Fruit fly (Drosophila melanogaster): Measurements from ENCODE around the gene CG31687.
"Not testable (repeated sequence)": the region's sequence is repeated elsewhere in the genome, so short reads cannot be mapped to it uniquely, and the experiment has no call there.

CG31687 gene

DNA sequence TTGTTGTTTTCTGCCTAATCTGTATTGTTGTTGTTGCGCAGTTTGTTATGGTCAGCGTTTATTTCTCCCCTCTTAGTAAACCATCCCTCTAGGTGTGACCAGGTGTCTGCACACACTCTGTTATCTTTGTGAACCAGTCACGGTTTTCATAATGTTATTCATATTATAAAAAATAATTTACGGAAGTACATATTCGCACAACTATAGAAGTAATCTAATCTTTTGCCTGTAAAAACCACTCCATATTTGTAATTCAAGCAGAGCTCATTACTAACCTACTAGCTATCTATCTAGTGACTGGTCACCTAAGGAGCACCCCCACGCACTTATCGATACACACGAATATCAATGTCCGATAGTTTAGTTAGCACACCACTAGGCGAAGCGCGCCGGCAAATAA is at the start of gene CG31687, which contains the start of gene CG31683:
Gene CG31687 (plus strand): TSS at position 362 of the 400 bp plus-strand sequence.
Gene CG31683 (minus strand): TSS at position 101 of the 400 bp plus-strand sequence.
- not testable (repeated sequence) for TF ChIP-seq CG15710 (tag; optimal IDR thresholded peaks at IDR 0.05); CG8301 (tag; optimal IDR thresholded peaks at IDR 0.05); CG12605 (GFP tag; IDR thresholded peaks at IDR 0.05)

- no peak for TF ChIP-seq CG8159 (tag; optimal IDR thresholded peaks at IDR 0.05)
- no peak for TF ChIP-seq CG14655 (GFP tag; optimal IDR thresholded peaks at IDR 0.05)
- TF ChIP-seq CG32121 (GFP tag; IDR thresholded peaks at IDR 0.05): peak; percentile 47; the same call in 1 of the 2 replicates
- TF ChIP-seq Ets98B (GFP tag; IDR thresholded peaks at IDR 0.05): 0 out of 2 replicates have a peak, but pooled peaks have one; percentile 16
- no peak for TF ChIP-seq EcR (GFP tag; optimal IDR thresholded peaks at IDR 0.05)
These were observed 49.1 kb upstream of the CG31687 start for dm6 chr2L:20400875-20401274.

dm6 chr2L:20401408-20401807 is 48.6 kb upstream of the CG31687 start:
- TF ChIP-seq D1 (tag; optimal IDR thresholded peaks at IDR 0.05) (no peak), CG10348 (GFP tag; IDR thresholded peaks at IDR 0.05) (no peak), CG14655 (GFP tag; optimal IDR thresholded peaks at IDR 0.05) (peak; percentile 53), CG9948 (tag; optimal IDR thresholded peaks at IDR 0.05) (no peak), CG8301 (tag; optimal IDR thresholded peaks at IDR 0.05) (peak; percentile 6), EcR (GFP tag; optimal IDR thresholded peaks at IDR 0.05) (no peak), Ets98B (GFP tag; IDR thresholded peaks at IDR 0.05) (0 out of 2 replicates have a peak, but pooled peaks have one; percentile 2)

DNA sequence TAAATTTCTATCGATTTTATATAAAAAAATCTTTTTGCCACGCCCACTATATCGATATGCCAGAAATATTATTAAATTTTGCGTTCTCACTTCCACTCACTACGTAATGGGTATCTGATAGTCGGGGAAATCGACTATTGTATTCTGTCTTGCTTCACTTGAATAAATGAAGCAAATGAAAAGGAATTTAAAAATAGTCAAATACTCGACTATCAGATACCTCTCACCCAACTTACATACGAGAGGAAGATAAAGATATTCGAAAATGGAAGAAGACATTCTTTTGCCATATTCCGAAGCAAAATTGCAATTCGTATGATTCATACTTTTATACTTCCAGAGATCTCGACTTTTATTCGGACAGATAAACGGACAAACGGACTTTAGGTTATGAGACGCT is 36.2 kb upstream of the CG31687 start:
- TF ChIP-seq CG8301 (tag; optimal IDR thresholded peaks at IDR 0.05): no peak
- no peak for TF ChIP-seq Pif1B (GFP tag; optimal IDR thresholded peaks at IDR 0.05)
- no peak for TF ChIP-seq EcR (GFP tag; optimal IDR thresholded peaks at IDR 0.05)
- no peak for TF ChIP-seq CG34367 (tag; optimal IDR thresholded peaks at IDR 0.05)
- TF ChIP-seq gl (tag; optimal IDR thresholded peaks at IDR 0.05): no peak
- no peak for TF ChIP-seq CG32121 (GFP tag; IDR thresholded peaks at IDR 0.05)
- TF ChIP-seq CG14655 (GFP tag; optimal IDR thresholded peaks at IDR 0.05): no peak
- no peak for TF ChIP-seq Ets98B (GFP tag; IDR thresholded peaks at IDR 0.05)

dm6 chr2L:20414750-20415211 is 35.2 kb upstream of the CG31687 start, which contains the start of gene CG10947:
Gene CG10947, minus strand, starts transcription at chr2L:20414800.
- TF ChIP-seq Pif1B (GFP tag; optimal IDR thresholded peaks at IDR 0.05) (no peak), Snoo (tag; optimal IDR thresholded peaks at IDR 0.05) (peak; percentile 38), gl (tag; optimal IDR thresholded peaks at IDR 0.05) (no peak), D1 (tag; optimal IDR thresholded peaks at IDR 0.05) (no peak), CG10348 (GFP tag; IDR thresholded peaks at IDR 0.05) (no peak), CG15710 (tag; optimal IDR thresholded peaks at IDR 0.05) (peak; percentile 16), CG8159 (tag; optimal IDR thresholded peaks at IDR 0.05) (no peak), rn (GFP tag; IDR thresholded peaks at IDR 0.05) (no peak), Ets98B (GFP tag; IDR thresholded peaks at IDR 0.05) (0 out of 2 replicates have a peak, but pooled peaks have one; percentile 16), CG4496 (GFP tag; IDR thresholded peaks at IDR 0.05) (peak; percentile 68), Pif1A (GFP tag; optimal IDR thresholded peaks at IDR 0.05) (peak; percentile 6), fd96Ca (GFP tag; IDR thresholded peaks at IDR 0.05) (no peak), CG32121 (GFP tag; IDR thresholded peaks at IDR 0.05) (no peak), CG12605 (GFP tag; IDR thresholded peaks at IDR 0.05) (no peak), CG8301 (tag; optimal IDR thresholded peaks at IDR 0.05) (peak; percentile 9), CG13204 (GFP tag; optimal IDR thresholded peaks at IDR 0.05) (no peak), EcR (GFP tag; optimal IDR thresholded peaks at IDR 0.05) (no peak), CG9948 (tag; optimal IDR thresholded peaks at IDR 0.05) (no peak), CG14655 (GFP tag; optimal IDR thresholded peaks at IDR 0.05) (no peak), CG17806 (tag; optimal IDR thresholded peaks at IDR 0.05) (no peak), CG34367 (tag; optimal IDR thresholded peaks at IDR 0.05) (no peak)

dm6 chr2L:20416754-20417563 is 33.1 kb upstream of the CG31687 start, which contains the start of the genes CG10949 and Arpc2:
Gene CG10949, minus strand, starts transcription at chr2L:20416918.
Gene Arpc2, plus strand, starts transcription at chr2L:20417057.
- TF ChIP-seq CG34367 (tag; optimal IDR thresholded peaks at IDR 0.05) (no peak), CG10348 (GFP tag; IDR thresholded peaks at IDR 0.05) (no peak), rn (GFP tag; IDR thresholded peaks at IDR 0.05) (0 out of 2 replicates have a peak, but pooled peaks have one; percentile 14), CG9948 (tag; optimal IDR thresholded peaks at IDR 0.05) (peak; percentile 51), CG32121 (GFP tag; IDR thresholded peaks at IDR 0.05) (peak; percentile 32), EcR (GFP tag; optimal IDR thresholded peaks at IDR 0.05) (peak; percentile 39), CG17806 (tag; optimal IDR thresholded peaks at IDR 0.05) (peak; percentile 48), Pif1B (GFP tag; optimal IDR thresholded peaks at IDR 0.05) (no peak), fd96Ca (GFP tag; IDR thresholded peaks at IDR 0.05) (no peak), Pif1A (GFP tag; optimal IDR thresholded peaks at IDR 0.05) (no peak), CG4496 (GFP tag; IDR thresholded peaks at IDR 0.05) (peak; percentile 37; the same call in 1 of the 3 replicates), CG13204 (GFP tag; optimal IDR thresholded peaks at IDR 0.05) (peak; percentile 76), CG15710 (tag; optimal IDR thresholded peaks at IDR 0.05) (peak; percentile 56), Snoo (tag; optimal IDR thresholded peaks at IDR 0.05) (peak; percentile 26), CG8159 (tag; optimal IDR thresholded peaks at IDR 0.05) (peak; percentile 56), Ets98B (GFP tag; IDR thresholded peaks at IDR 0.05) (peak; percentile 18; the same call in 1 of the 2 replicates), CG8301 (tag; optimal IDR thresholded peaks at IDR 0.05) (peak; percentile 33), CG12605 (GFP tag; IDR thresholded peaks at IDR 0.05) (0 out of 2 replicates have a peak, but pooled peaks have one; percentile 14)
